Worm (Caenorhabditis elegans) whole organism, L4 larva: Measurements from ENCODE around the gene C44C10.12.

Source experiments
- F44E2.7 ChIP-seq: fragments of 200-800 bp; sonication (Bioruptor generic); IDR thresholded peaks from 2 replicates; pipeline ENCODE4 v2.1.2; 2022; ENCODE audit warnings: missing genetic modification characterization, missing compliant biosample characterization
- F49E8.2 ChIP-seq: sonication (generic microtip); optimal IDR thresholded peaks from 2 replicates; lab custom pipeline; 2016; ENCODE audit warnings: missing compliant biosample characterization, mild to moderate bottlenecking, missing genetic modification characterization, borderline replicate concordance
- Y105C5A.15 ChIP-seq: fragments of 200-800 bp; sonication (Bioruptor generic); IDR thresholded peaks from 2 replicates; pipeline ENCODE4 v1.3.6; 2022; ENCODE audit warnings: missing genetic modification characterization, missing compliant biosample characterization
- Y48G9A.11 ChIP-seq: fragments of 200-800 bp; sonication (Bioruptor generic); IDR thresholded peaks from 2 replicates; pipeline ENCODE4 v1.3.6; 2022; ENCODE audit warnings: missing genetic modification reagents, missing genetic modification characterization, missing compliant biosample characterization
- Y5F2A.4 ChIP-seq: fragments of 200-800 bp; sonication (Bioruptor generic); optimal IDR thresholded peaks from 2 replicates; lab custom pipeline; 2018; ENCODE audit warnings: mild to moderate bottlenecking, missing genetic modification characterization, missing compliant biosample characterization
- Y75B8A.6 ChIP-seq: fragments of 200-800 bp; sonication (Bioruptor generic); IDR thresholded peaks from 2 replicates; pipeline ENCODE4 v1.3.6; 2022; ENCODE audit warnings: missing genetic modification reagents, missing genetic modification characterization, missing compliant biosample characterization
- aly-2 ChIP-seq: sonication (generic microtip); optimal IDR thresholded peaks from 2 replicates; lab custom pipeline; 2018; ENCODE audit warnings: missing biosample characterization, missing genetic modification characterization
- attf-4 ChIP-seq: sonication (generic microtip); optimal IDR thresholded peaks from 3 replicates; lab custom pipeline; 2017; ENCODE audit warnings: missing biosample characterization, missing genetic modification characterization
- ceh-32 ChIP-seq: sonication (generic microtip); optimal IDR thresholded peaks from 2 replicates; lab custom pipeline; 2016; ENCODE audit warnings: mild to moderate bottlenecking, missing genetic modification characterization, missing compliant biosample characterization; ENCODE audit not compliant: poor library complexity
- ces-1 ChIP-seq: fragments of 150-350 bp; sonication (generic microtip); optimal IDR thresholded peaks from 4 replicates; lab custom pipeline; 2014; ENCODE audit warnings: missing biosample characterization, missing genetic modification reagents, missing genetic modification characterization
- ctbp-1 ChIP-seq: fragments of 200-800 bp; sonication (Bioruptor generic); IDR thresholded peaks from 2 replicates; pipeline ENCODE4 v1.3.6; 2022; ENCODE audit warnings: missing genetic modification reagents, missing genetic modification characterization, missing compliant biosample characterization
- daf-12 ChIP-seq: fragments of 150-350 bp; optimal IDR thresholded peaks from 2 replicates; lab custom pipeline; 2014; ENCODE audit warnings: missing biosample characterization, missing genetic modification reagents, missing genetic modification characterization
- daf-16 ChIP-seq, 3 experiments: sonication (generic microtip); optimal IDR thresholded peaks; 2 replicates each; lab custom pipeline; 2016 to 2017; ENCODE audit warnings: missing genetic modification characterization in 3 of 3, missing genetic modification reagents in 3 of 3, mild to moderate bottlenecking in 2 of 3, missing compliant biosample characterization in 2 of 3, missing biosample characterization in 1 of 3, moderate library complexity in 1 of 3
- dpl-1 ChIP-seq: fragments of 150-350 bp; optimal IDR thresholded peaks from 2 replicates; lab custom pipeline; 2014; ENCODE audit warnings: missing biosample characterization, missing genetic modification reagents, missing genetic modification characterization
- duxl-1 ChIP-seq: sonication (generic microtip); optimal IDR thresholded peaks from 2 replicates; lab custom pipeline; 2016; ENCODE audit warnings: mild to moderate bottlenecking, missing genetic modification characterization, moderate library complexity, missing compliant biosample characterization; ENCODE audit not compliant: poor library complexity
- egl-27 ChIP-seq: sonication (generic microtip); optimal IDR thresholded peaks from 3 replicates; lab custom pipeline; 2017; ENCODE audit warnings: missing biosample characterization, missing genetic modification reagents, missing genetic modification characterization
- egl-43 ChIP-seq: fragments of 200-800 bp; sonication (Bioruptor generic); IDR thresholded peaks from 2 replicates; pipeline ENCODE4 v1.3.6; 2022; ENCODE audit warnings: missing genetic modification reagents, missing genetic modification characterization, missing compliant biosample characterization
- hlh-11 ChIP-seq: fragments of 200-800 bp; sonication (Bioruptor generic); optimal IDR thresholded peaks from 2 replicates; lab custom pipeline; 2018; ENCODE audit warnings: mild to moderate bottlenecking, missing genetic modification characterization, missing compliant biosample characterization
- hlh-30 ChIP-seq: sonication (generic microtip); optimal IDR thresholded peaks from 2 replicates; lab custom pipeline; 2017; ENCODE audit warnings: antibody characterized with exemption, mild to moderate bottlenecking, missing genetic modification characterization, missing compliant biosample characterization; ENCODE audit not compliant: insufficient read depth
- hmg-1.1 ChIP-seq: fragments of 200-800 bp; sonication (Bioruptor generic); IDR thresholded peaks from 2 replicates; pipeline ENCODE4 v1.3.6; 2022; ENCODE audit warnings: missing genetic modification reagents, missing genetic modification characterization, missing compliant biosample characterization
- jun-1 ChIP-seq: fragments of 150-350 bp; optimal IDR thresholded peaks from 2 replicates; lab custom pipeline; 2014; ENCODE audit warnings: missing biosample characterization, missing genetic modification reagents, missing genetic modification characterization
- lin-1 ChIP-seq: fragments of 200-800 bp; sonication (Bioruptor generic); IDR thresholded peaks from 2 replicates; pipeline ENCODE4 v1.3.6; 2022; ENCODE audit warnings: missing genetic modification reagents, missing genetic modification characterization, missing compliant biosample characterization
- lin-13 ChIP-seq: fragments of 150-350 bp; optimal IDR thresholded peaks from 2 replicates; lab custom pipeline; 2014; ENCODE audit warnings: missing biosample characterization, missing genetic modification reagents, missing genetic modification characterization
- lin-15B ChIP-seq: fragments of 150-350 bp; sonication (generic microtip); optimal IDR thresholded peaks from 3 replicates; lab custom pipeline; 2014; ENCODE audit warnings: missing biosample characterization, missing genetic modification characterization
- lir-3 ChIP-seq: sonication (generic microtip); optimal IDR thresholded peaks from 2 replicates; lab custom pipeline; 2016; ENCODE audit warnings: mild to moderate bottlenecking, missing genetic modification characterization, missing compliant biosample characterization
- lsy-2 ChIP-seq, 2 experiments: fragments of 150-350 bp in 1 of 2; sonication (generic microtip) in 1 of 2; optimal IDR thresholded peaks; 2 replicates each; lab custom pipeline; 2014 to 2017; ENCODE audit warnings: missing biosample characterization in 2 of 2, missing genetic modification characterization in 2 of 2
- madf-5 ChIP-seq, 2 experiments: fragments of 200-800 bp; sonication (Bioruptor generic); IDR thresholded peaks; 2 replicates each; pipeline ENCODE4 v1.3.6; 2022; ENCODE audit warnings: missing compliant biosample characterization in 2 of 2, missing genetic modification characterization in 2 of 2
- madf-9 ChIP-seq: fragments of 200-800 bp; sonication (Bioruptor generic); conservative IDR thresholded peaks from 2 replicates; pipeline ENCODE4 v1.3.6; 2022; ENCODE audit warnings: missing genetic modification reagents, missing genetic modification characterization, missing compliant biosample characterization
- mdl-1 ChIP-seq, 2 experiments: fragments of 150-350 bp in 1 of 2; sonication (generic microtip) in 1 of 2; optimal IDR thresholded peaks; 2 replicates each; lab custom pipeline; 2014 to 2017; ENCODE audit warnings: missing biosample characterization in 2 of 2, missing genetic modification characterization in 2 of 2
- mdt-29 ChIP-seq: fragments of 200-800 bp; sonication (Bioruptor generic); IDR thresholded peaks from 2 replicates; pipeline ENCODE4 v1.3.6; 2022; ENCODE audit warnings: missing genetic modification reagents, missing genetic modification characterization, missing compliant biosample characterization
- mep-1 ChIP-seq: fragments of 150-350 bp; sonication (generic microtip); optimal IDR thresholded peaks from 3 replicates; lab custom pipeline; 2014; ENCODE audit warnings: missing biosample characterization, missing genetic modification characterization
- mes-2 ChIP-seq: sonication (generic microtip); optimal IDR thresholded peaks from 2 replicates; lab custom pipeline; 2016; ENCODE audit warnings: missing genotype, mild to moderate bottlenecking, missing genetic modification characterization, missing compliant biosample characterization; ENCODE audit not compliant: poor library complexity, severe bottlenecking
- mxl-2 ChIP-seq: fragments of 200-800 bp; sonication (Bioruptor generic); conservative IDR thresholded peaks from 2 replicates; pipeline ENCODE4 v1.3.6; 2022; ENCODE audit warnings: missing genetic modification reagents, missing genetic modification characterization, missing compliant biosample characterization
- nhr-10 ChIP-seq: fragments of 150-350 bp; optimal IDR thresholded peaks from 2 replicates; lab custom pipeline; 2014; ENCODE audit warnings: missing biosample characterization, missing genetic modification characterization
- nhr-237 ChIP-seq: sonication (generic microtip); optimal IDR thresholded peaks from 2 replicates; lab custom pipeline; 2017; ENCODE audit warnings: missing biosample characterization, missing genetic modification characterization
- nhr-25 ChIP-seq: sonication (generic microtip); optimal IDR thresholded peaks from 2 replicates; lab custom pipeline; 2017; ENCODE audit warnings: missing genetic modification characterization, mild to moderate bottlenecking, missing compliant biosample characterization, antibody characterized with exemption, moderate library complexity, borderline replicate concordance; ENCODE audit not compliant: insufficient read depth
- nhr-28 ChIP-seq: fragments of 150-350 bp; optimal IDR thresholded peaks from 2 replicates; lab custom pipeline; 2014; ENCODE audit warnings: missing biosample characterization, missing genetic modification characterization
- nhr-48 ChIP-seq: sonication (generic microtip); optimal IDR thresholded peaks from 2 replicates; lab custom pipeline; 2016; ENCODE audit warnings: mild to moderate bottlenecking, missing genetic modification characterization, missing compliant biosample characterization
- nhr-76 ChIP-seq: fragments of 150-350 bp; optimal IDR thresholded peaks from 2 replicates; lab custom pipeline; 2014; ENCODE audit warnings: missing biosample characterization, missing genetic modification characterization
- nhr-77 ChIP-seq: fragments of 150-350 bp; optimal IDR thresholded peaks from 2 replicates; lab custom pipeline; 2014; ENCODE audit warnings: missing biosample characterization, missing genetic modification characterization
- pha-4 ChIP-seq, 2 experiments: fragments of 150-350 bp in 1 of 2; fragments of 200-800 bp in 1 of 2; sonication (Bioruptor generic) in 1 of 2; IDR thresholded peaks in 1 of 2; optimal IDR thresholded peaks in 1 of 2; 2 replicates each; pipeline versions ENCODE4 v1.3.6 to Lab custom; 2014 to 2022; ENCODE audit warnings: missing genetic modification characterization in 2 of 2, missing genetic modification reagents in 2 of 2, missing biosample characterization in 1 of 2, missing compliant biosample characterization in 1 of 2
- pqm-1 ChIP-seq: sonication (generic microtip); optimal IDR thresholded peaks from 2 replicates; lab custom pipeline; 2017; ENCODE audit warnings: missing biosample characterization, missing genetic modification characterization
- set-16 ChIP-seq: fragments of 200-800 bp; sonication (Bioruptor generic); IDR thresholded peaks from 2 replicates; pipeline ENCODE4 v1.3.6; 2022; ENCODE audit warnings: missing genetic modification reagents, missing genetic modification characterization, missing compliant biosample characterization
- snpc-1.2 ChIP-seq: fragments of 200-800 bp; sonication (Bioruptor generic); IDR thresholded peaks from 2 replicates; pipeline ENCODE4 v1.3.6; 2022; ENCODE audit warnings: missing genetic modification reagents, missing genetic modification characterization, missing compliant biosample characterization
- spr-1 ChIP-seq: sonication (generic microtip); optimal IDR thresholded peaks from 2 replicates; lab custom pipeline; 2016; ENCODE audit warnings: mild to moderate bottlenecking, missing genetic modification characterization, missing compliant biosample characterization
- spr-3 ChIP-seq: fragments of 200-800 bp; sonication (Bioruptor generic); optimal IDR thresholded peaks from 2 replicates; lab custom pipeline; 2018; ENCODE audit warnings: mild to moderate bottlenecking, missing genetic modification characterization, missing compliant biosample characterization
- tag-97 ChIP-seq: fragments of 200-800 bp; sonication (Bioruptor generic); IDR thresholded peaks from 2 replicates; pipeline ENCODE4 v1.3.6; 2022; ENCODE audit warnings: missing genetic modification characterization, missing compliant biosample characterization
- unc-39 ChIP-seq: sonication (generic microtip); optimal IDR thresholded peaks from 2 replicates; lab custom pipeline; 2017; ENCODE audit warnings: missing biosample characterization, missing genetic modification characterization
- unc-62 ChIP-seq, 3 experiments: fragments of 150-350 bp in 1 of 3; sonication (generic microtip); optimal IDR thresholded peaks in 2 of 3; peaks in 1 of 3; 1 replicate in 1 of 3; 2 replicates in 2 of 3; lab custom pipeline; 2014 to 2017; ENCODE audit warnings: missing biosample characterization in 3 of 3, missing genetic modification characterization in 3 of 3, missing genetic modification reagents in 3 of 3, missing genotype in 1 of 3

Gene C44C10.12

ce11 chrX:11656519-11657006, 40.2 kb upstream of the C44C10.12 start, which contains the start of gene T04F8.2 (continued):
- TF ChIP-seq mdl-1 (tag; optimal IDR thresholded peaks at IDR 0.05; lab: Kevin White, UChicago) (peak; percentile 22 to 34), unc-62 (GFP tag; optimal IDR thresholded peaks at IDR 0.05 in 1 of 2; lab: Kevin White, UChicago) (peak in 1 of 2 experiments; percentile 98), unc-62 (tag; optimal IDR thresholded peaks at IDR 0.05; lab: Kevin White, UChicago) (no peak), lin-1 (no peak), Y48G9A.11 (no peak), lin-13 (peak; percentile 25), dpl-1 (GFP tag; lab: Kevin White, UChicago) (peak; percentile 42), Y75B8A.6 (GFP tag; lab: Robert Waterston, UW) (no peak), attf-4 (tag; lab: Kevin White, UChicago) (no peak), mxl-2 (GFP tag; lab: Robert Waterston, UW) (no peak), hlh-30 (tag; lab: Kevin White, UChicago) (peak; percentile 79), unc-39 (tag; lab: Kevin White, UChicago) (no peak), Y105C5A.15 (GFP tag; lab: Robert Waterston, UW) (no peak), mdt-29 (GFP tag; lab: Robert Waterston, UW) (no peak), nhr-25 (tag; lab: Kevin White, UChicago) (peak; percentile 57), daf-16 (GFP tag; optimal IDR thresholded peaks at IDR 0.05; lab: Kevin White, UChicago) (no peak), daf-16 (tag; optimal IDR thresholded peaks at IDR 0.05; lab: Kevin White, UChicago) (no peak), spr-3 (GFP tag; lab: Kevin White, UChicago) (no peak), F49E8.2 (tag; lab: Kevin White, UChicago) (no peak), nhr-237 (tag; lab: Kevin White, UChicago) (no peak), nhr-48 (tag; lab: Kevin White, UChicago) (peak; percentile 16), daf-12 (tag; lab: Kevin White, UChicago) (no peak), nhr-77 (tag; lab: Kevin White, UChicago) (peak; percentile 74), egl-27 (no peak), nhr-28 (peak; percentile 98), egl-43 (GFP tag; lab: Robert Waterston, UW) (no peak), hlh-11 (tag; lab: Kevin White, UChicago) (peak; percentile 65), lir-3 (tag; lab: Kevin White, UChicago) (no peak), pha-4 (GFP tag; IDR thresholded peaks at IDR 0.05; lab: Robert Waterston, UW) (no peak), pha-4 (tag; optimal IDR thresholded peaks at IDR 0.05; lab: Kevin White, UChicago) (peak; percentile 78), snpc-1.2 (GFP tag; lab: Robert Waterston, UW) (no peak), ctbp-1 (GFP tag; lab: Robert Waterston, UW) (no peak), hmg-1.1 (GFP tag; lab: Robert Waterston, UW) (peak; percentile 60), nhr-76 (no peak), nhr-10 (tag; lab: Kevin White, UChicago) (no peak), set-16 (no peak), madf-5 (GFP tag; IDR thresholded peaks at IDR 0.05; lab: Robert Waterston, UW) (no peak), F44E2.7 (GFP tag; lab: Robert Waterston, UW) (no peak), jun-1 (tag; lab: Kevin White, UChicago) (no peak), ces-1 (no peak), spr-1 (tag; lab: Kevin White, UChicago) (no peak), lin-15B (tag; lab: Kevin White, UChicago) (no peak), lsy-2 (tag; optimal IDR thresholded peaks at IDR 0.05; lab: Kevin White, UChicago) (peak in 1 of 2 experiments; percentile 77), Y5F2A.4 (no peak), aly-2 (tag; lab: Kevin White, UChicago) (no peak), mes-2 (tag; lab: Kevin White, UChicago) (peak; percentile 84), duxl-1 (tag; lab: Kevin White, UChicago) (no peak), madf-9 (GFP tag; lab: Robert Waterston, UW) (no peak), tag-97 (GFP tag; lab: Robert Waterston, UW) (no peak), pqm-1 (tag; lab: Kevin White, UChicago) (peak; percentile 27), ceh-32 (tag; lab: Kevin White, UChicago) (no peak), mep-1 (peak; percentile 82)
